Worm (Caenorhabditis elegans) whole organism, midembryonic: Measurements from ENCODE around the gene npp-21.

ENCODE experiments used
- cog-1 ChIP-seq: sonication (generic microtip); optimal IDR thresholded peaks from 2 replicates; lab custom pipeline; 2016; ENCODE audit warnings: missing genetic modification characterization, missing compliant biosample characterization
- klf-2 ChIP-seq: fragments of 200-800 bp; sonication (Bioruptor generic); conservative IDR thresholded peaks from 2 replicates; pipeline ENCODE4 v1.3.6; 2022; ENCODE audit warnings: missing genetic modification reagents, missing genetic modification characterization, missing compliant biosample characterization
- ref-1 ChIP-seq: fragments of 200-800 bp; sonication (Bioruptor generic); conservative IDR thresholded peaks from 2 replicates; pipeline ENCODE4 v1.3.6; 2022; ENCODE audit warnings: missing genetic modification reagents, missing genetic modification characterization, missing compliant biosample characterization
- tab-1 ChIP-seq: fragments of 200-800 bp; sonication (Bioruptor generic); IDR thresholded peaks from 2 replicates; pipeline ENCODE4 v1.3.6; 2022; ENCODE audit warnings: missing genetic modification characterization, missing compliant biosample characterization
- ztf-23 ChIP-seq: fragments of 200-800 bp; sonication (Bioruptor generic); IDR thresholded peaks from 2 replicates; pipeline ENCODE4 v1.3.6; 2022; ENCODE audit warnings: missing genetic modification reagents, missing genetic modification characterization, missing compliant biosample characterization

ce11 chrII:7588295-7588694 lies 11.2 kb upstream of the npp-21 start:
- no peak for TF ChIP-seq ztf-23 (GFP tag; lab: Robert Waterston, UW)
- TF ChIP-seq klf-2 (GFP tag; lab: Robert Waterston, UW): no peak
- TF ChIP-seq ref-1: no peak
- no peak for TF ChIP-seq cog-1
- TF ChIP-seq tab-1 (GFP tag; lab: Robert Waterston, UW): no peak
